Worm (Caenorhabditis elegans) whole organism, early embryonic: ENCODE data around the gene rrf-3.

ENCODE experiments used
- aly-1 ChIP-seq: sonication (generic microtip); optimal IDR thresholded peaks from 2 replicates; lab custom pipeline; 2016; ENCODE audit warnings: missing genetic modification characterization, missing compliant biosample characterization
- ceh-13 ChIP-seq: fragments of 200-800 bp; sonication (Bioruptor generic); optimal IDR thresholded peaks from 2 replicates; lab custom pipeline; 2018; ENCODE audit warnings: mild to moderate bottlenecking, missing genetic modification characterization, missing compliant biosample characterization
- hnd-1 ChIP-seq: sonication (generic microtip); optimal IDR thresholded peaks from 2 replicates; lab custom pipeline; 2016; ENCODE audit warnings: missing genetic modification characterization, missing compliant biosample characterization

The rrf-3 gene

ce11 chrII:8216922-8217321 is 54.7 kb downstream of the rrf-3 start, which contains the start of gene ifg-1:
ifg-1 (plus strand) TSS chrII:8217222.
- no peak for TF ChIP-seq aly-1 (tag; lab: Kevin White, UChicago)
- TF ChIP-seq ceh-13 (GFP tag; lab: Kevin White, UChicago): no peak
- TF ChIP-seq hnd-1 (tag; lab: Kevin White, UChicago): no peak
